Fruit fly (Drosophila melanogaster) whole organism: Measurements from ENCODE around the gene Acbp3.

ENCODE experiments used
- CG8478 ChIP-seq: fragments of >200 bp; optimal IDR thresholded peaks from 2 replicates; lab custom pipeline; 2018; ENCODE audit warnings: inconsistent platforms
- Dll ChIP-seq: fragments of >200 bp; optimal IDR thresholded peaks from 2 replicates; lab custom pipeline; 2017
- EcR ChIP-seq, 2 experiments: fragments of >200 bp; optimal IDR thresholded peaks; 2 replicates each; lab custom pipeline; 2017; ENCODE audit warnings: missing biosample characterization in 2 of 2, missing genetic modification characterization in 2 of 2, missing genetic modification reagents in 2 of 2
- pan ChIP-seq: fragments of >200 bp; optimal IDR thresholded peaks from 2 replicates; lab custom pipeline; 2017
- psq ChIP-seq: fragments of >200 bp; optimal IDR thresholded peaks from 2 replicates; lab custom pipeline; 2017
- usp ChIP-seq: fragments of >200 bp; optimal IDR thresholded peaks from 2 replicates; lab custom pipeline; 2017; ENCODE audit warnings: missing biosample characterization, missing genetic modification characterization, mixed read lengths

dm6 chr3L:7156239-7156638 lies 25.6 kb downstream of the Acbp3 start:
- TF ChIP-seq usp (GFP tag; lab: Kevin White, UChicago), result no peak
- TF ChIP-seq CG8478 (lab: Kevin White, UChicago), result no peak
- no peak for TF ChIP-seq psq (lab: Kevin White, UChicago)
- no peak for TF ChIP-seq EcR (GFP tag; optimal IDR thresholded peaks at IDR 0.05; lab: Kevin White, UChicago)
- TF ChIP-seq pan (lab: Kevin White, UChicago), result no peak
- no peak for TF ChIP-seq Dll (lab: Kevin White, UChicago)
